Worm (Caenorhabditis elegans): Measurements from ENCODE around the gene pat-6.

- TF ChIP-seq syd-9 (tag; optimal IDR thresholded peaks at IDR 0.05) (no peak), ceh-48 (tag; optimal IDR thresholded peaks at IDR 0.05) (no peak), ama-1 (optimal IDR thresholded peaks at IDR 0.05) (no peak), pha-2 (tag; optimal IDR thresholded peaks at IDR 0.05) (no peak), sox-4 (tag; optimal IDR thresholded peaks at IDR 0.05) (no peak), sox-2 (GFP tag; IDR thresholded peaks at IDR 0.05) (no peak), tbx-2 (tag; optimal IDR thresholded peaks at IDR 0.05) (no peak)
Observed at ce11 chrIV:218252-218651, 45.8 kb downstream of the pat-6 start, which contains the start of gene prdx-6.
